Worm (Caenorhabditis elegans): ENCODE data around the gene srh-243.

ce11 chrV:2912901-2913300 is 42.7 kb downstream of the srh-243 start, which contains the start of gene C31B8.9:
- TF ChIP-seq flt-1 (GFP tag; IDR thresholded peaks at IDR 0.05) (no peak), med-1 (GFP tag; optimal IDR thresholded peaks at IDR 0.05; ENCODE audit: insufficient read depth) (no peak), ref-1 (GFP tag; conservative IDR thresholded peaks at IDR 0.05) (no peak)
